Worm (Caenorhabditis elegans): ENCODE measurements around the gene clec-161.

The clec-161 gene

DNA sequence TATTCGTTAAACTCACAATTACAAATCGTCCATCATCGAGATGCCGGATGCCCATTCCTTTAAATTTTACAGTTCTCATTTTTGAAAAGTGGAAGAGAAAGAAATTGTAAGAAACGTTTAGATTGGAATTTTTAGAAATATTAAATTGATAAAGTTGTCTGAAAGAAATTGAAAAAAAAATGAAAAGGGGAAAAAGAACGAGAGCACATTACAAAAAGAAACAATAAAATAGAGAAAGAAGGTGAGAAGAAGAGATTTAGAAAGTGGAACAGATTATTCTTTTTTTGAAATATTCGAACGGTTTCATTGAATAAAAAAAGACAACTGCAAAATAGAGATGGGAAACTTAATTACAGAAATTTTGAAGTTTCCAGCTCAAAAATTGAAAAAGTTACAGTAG is 47.4 kb downstream of the clec-161 start, which contains the start of gene C48B4.8:
Gene C48B4.8, minus strand, starts transcription at position 101 of the 400 bp plus-strand sequence.
- TF ChIP-seq ztf-29 (GFP tag; IDR thresholded peaks at IDR 0.05) = no peak
- no peak for TF ChIP-seq T22C8.4 (GFP tag; IDR thresholded peaks at IDR 0.05)
- no peak for TF ChIP-seq ref-1 (GFP tag; conservative IDR thresholded peaks at IDR 0.05)
- TF ChIP-seq med-1 (GFP tag; optimal IDR thresholded peaks at IDR 0.05; ENCODE audit: insufficient read depth) = no peak

ce11 chrIII:9559381-9559881 is 49.1 kb downstream of the clec-161 start, which contains the start of gene C48B4.7:
C48B4.7 (minus strand) TSS chrIII:9559431.
- TF ChIP-seq tab-1 (GFP tag; IDR thresholded peaks at IDR 0.05) = no peak
- TF ChIP-seq med-1 (GFP tag; optimal IDR thresholded peaks at IDR 0.05; ENCODE audit: insufficient read depth) = no peak
- TF ChIP-seq T22C8.4 (GFP tag; IDR thresholded peaks at IDR 0.05) = no peak
- no peak for TF ChIP-seq ref-1 (GFP tag; conservative IDR thresholded peaks at IDR 0.05)
- TF ChIP-seq ztf-23 (GFP tag; IDR thresholded peaks at IDR 0.05) = no peak
- TF ChIP-seq ztf-29 (GFP tag; IDR thresholded peaks at IDR 0.05) = no peak
- no peak for TF ChIP-seq klf-2 (GFP tag; conservative IDR thresholded peaks at IDR 0.05)
- no peak for TF ChIP-seq flt-1 (GFP tag; IDR thresholded peaks at IDR 0.05)
- no peak for TF ChIP-seq cog-1 (tag; optimal IDR thresholded peaks at IDR 0.05)

DNA sequence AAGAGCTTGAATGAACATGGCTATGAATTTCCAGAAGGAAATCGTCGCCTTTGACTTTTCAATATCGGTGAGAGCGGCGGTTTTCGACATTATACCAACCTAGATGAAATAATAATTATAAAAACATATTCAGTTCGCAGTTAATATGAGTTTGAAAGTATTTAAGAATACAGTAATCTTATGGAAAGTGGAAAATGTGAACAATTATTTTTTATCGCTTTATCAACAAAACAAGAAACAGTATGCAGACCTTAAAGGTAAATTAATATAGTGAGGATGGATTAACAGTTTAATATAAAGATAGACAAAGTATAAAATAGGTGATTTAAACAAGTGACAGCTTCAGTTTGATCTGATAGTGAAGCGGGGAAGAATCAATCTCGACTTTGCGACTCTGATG is 50.1 kb downstream of the clec-161 start, which contains the start of gene C48B4.6:
Gene C48B4.6, minus strand, starts transcription at position 101 of the 400 bp plus-strand sequence.
- TF ChIP-seq tab-1 (GFP tag; IDR thresholded peaks at IDR 0.05) (no peak), klf-2 (GFP tag; conservative IDR thresholded peaks at IDR 0.05) (no peak)

DNA sequence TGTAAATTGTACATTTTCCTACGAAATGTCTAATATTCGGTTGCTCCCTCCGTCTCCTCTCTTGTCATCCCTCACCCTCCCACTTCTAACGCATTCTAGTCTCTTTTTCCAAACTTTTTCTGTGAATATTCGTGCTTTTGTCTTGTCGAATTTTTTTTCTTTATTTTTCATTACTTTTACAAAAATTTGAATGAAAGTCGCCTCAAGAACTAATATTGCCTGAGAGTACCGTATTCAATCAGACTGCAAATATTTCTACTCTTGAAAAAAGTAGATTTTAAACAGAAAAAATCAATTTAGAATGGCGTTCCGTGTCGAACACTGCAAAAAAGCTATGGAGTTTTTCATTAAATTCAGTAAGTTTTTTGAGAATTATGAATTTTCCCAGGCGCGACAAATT is 52.2 kb downstream of the clec-161 start, which contains the start of gene ZK1098.11:
Gene ZK1098.11, plus strand, starts transcription at position 301 of the 400 bp plus-strand sequence.
- TF ChIP-seq flt-1 (GFP tag; IDR thresholded peaks at IDR 0.05) (no peak), klf-2 (GFP tag; conservative IDR thresholded peaks at IDR 0.05) (no peak), tab-1 (GFP tag; IDR thresholded peaks at IDR 0.05) (no peak)
